Worm (Caenorhabditis elegans) whole organism, young adult: ENCODE measurements around the gene mau-8.

Experiments used
- B0035.1 ChIP-seq: sonication (generic microtip); optimal IDR thresholded peaks from 2 replicates; lab custom pipeline; 2016; ENCODE audit warnings: missing genetic modification characterization, mild to moderate bottlenecking, missing compliant biosample characterization, missing genotype, missing genetic modification reagents
- B0336.3 ChIP-seq: fragments of 200-800 bp; sonication (Bioruptor generic); IDR thresholded peaks from 2 replicates; pipeline ENCODE4 v1.3.6; 2022; ENCODE audit warnings: missing genetic modification characterization, missing compliant biosample characterization
- F23B12.7 ChIP-seq: sonication (generic microtip); optimal IDR thresholded peaks from 2 replicates; lab custom pipeline; 2017; ENCODE audit warnings: missing genetic modification characterization, mild to moderate bottlenecking, missing compliant biosample characterization, antibody characterized with exemption, moderate library complexity; ENCODE audit not compliant: insufficient read depth
- F49E8.2 ChIP-seq: sonication (generic microtip); optimal IDR thresholded peaks from 3 replicates; lab custom pipeline; 2017; ENCODE audit warnings: missing genetic modification characterization, mild to moderate bottlenecking, missing compliant biosample characterization, antibody characterized with exemption, moderate library complexity; ENCODE audit not compliant: insufficient read depth
- F52B5.7 ChIP-seq: sonication (generic microtip); optimal IDR thresholded peaks from 2 replicates; lab custom pipeline; 2016; ENCODE audit warnings: mild to moderate bottlenecking, missing genetic modification characterization, missing compliant biosample characterization
- K12H6.12 ChIP-seq: fragments of 200-800 bp; sonication (Bioruptor generic); optimal IDR thresholded peaks from 2 replicates; lab custom pipeline; 2018; ENCODE audit warnings: mild to moderate bottlenecking, missing genetic modification characterization, missing compliant biosample characterization
- Y53F4B.3 ChIP-seq: fragments of 200-800 bp; sonication (Bioruptor generic); IDR thresholded peaks from 2 replicates; pipeline ENCODE4 v1.3.6; 2022; ENCODE audit warnings: missing genetic modification reagents, missing genetic modification characterization, missing compliant biosample characterization
- Y56A3A.18 ChIP-seq: fragments of 200-800 bp; sonication (Bioruptor generic); IDR thresholded peaks from 2 replicates; pipeline ENCODE4 v1.3.6; 2022; ENCODE audit warnings: missing genetic modification reagents, missing genetic modification characterization, missing compliant biosample characterization
- aptf-3 ChIP-seq: fragments of 200-800 bp; sonication (Bioruptor generic); IDR thresholded peaks from 2 replicates; pipeline ENCODE4 v1.3.6; 2022; ENCODE audit warnings: missing genetic modification characterization, missing compliant biosample characterization
- atf-7 ChIP-seq: sonication (generic microtip); optimal IDR thresholded peaks from 2 replicates; lab custom pipeline; 2017; ENCODE audit warnings: mild to moderate bottlenecking, missing genetic modification characterization, missing compliant biosample characterization
- attf-5 ChIP-seq: fragments of 200-800 bp; sonication (Bioruptor generic); optimal IDR thresholded peaks from 2 replicates; lab custom pipeline; 2018; ENCODE audit warnings: mild to moderate bottlenecking, missing genetic modification characterization, missing compliant biosample characterization
- cebp-1 ChIP-seq, 2 experiments: fragments of 200-800 bp in 1 of 2; sonication (Bioruptor generic) in 1 of 2; sonication (generic microtip) in 1 of 2; IDR thresholded peaks in 1 of 2; optimal IDR thresholded peaks in 1 of 2; 2 replicates each; pipeline versions ENCODE4 v1.3.6 to Lab custom; 2017 to 2022; ENCODE audit warnings: missing compliant biosample characterization in 2 of 2, missing genetic modification characterization in 2 of 2, mild to moderate bottlenecking in 1 of 2, missing genetic modification reagents in 1 of 2, moderate library complexity in 1 of 2
- cebp-2 ChIP-seq: fragments of 200-800 bp; sonication (Bioruptor generic); IDR thresholded peaks from 2 replicates; pipeline ENCODE4 v1.3.6; 2022; ENCODE audit warnings: missing genetic modification characterization, missing compliant biosample characterization
- dox-1 ChIP-seq: fragments of 200-800 bp; sonication (Bioruptor generic); IDR thresholded peaks from 2 replicates; pipeline ENCODE4 v1.3.6; 2022; ENCODE audit warnings: missing genetic modification reagents, missing genetic modification characterization, missing compliant biosample characterization
- dpl-1 ChIP-seq: fragments of 150-350 bp; optimal IDR thresholded peaks from 2 replicates; lab custom pipeline; 2014; ENCODE audit warnings: missing biosample characterization, missing genetic modification reagents, missing genetic modification characterization
- egrh-3 ChIP-seq: fragments of 200-800 bp; sonication (Bioruptor generic); IDR thresholded peaks from 2 replicates; pipeline ENCODE4 v1.3.6; 2022; ENCODE audit warnings: missing genetic modification reagents, missing genetic modification characterization, missing compliant biosample characterization
- gei-17 ChIP-seq: fragments of 200-800 bp; sonication (Bioruptor generic); optimal IDR thresholded peaks from 2 replicates; lab custom pipeline; 2018; ENCODE audit warnings: mild to moderate bottlenecking, missing genetic modification characterization, missing compliant biosample characterization
- him-1 ChIP-seq: sonication (generic microtip); optimal IDR thresholded peaks from 2 replicates; lab custom pipeline; 2016; ENCODE audit warnings: missing genotype, missing genetic modification reagents, missing genetic modification characterization, missing compliant biosample characterization
- hlh-26 ChIP-seq: fragments of 200-800 bp; sonication (Bioruptor generic); conservative IDR thresholded peaks from 2 replicates; pipeline ENCODE4 v1.3.6; 2022; ENCODE audit warnings: missing genetic modification reagents, missing genetic modification characterization, missing compliant biosample characterization
- lag-1 ChIP-seq: fragments of 200-800 bp; sonication (Bioruptor generic); IDR thresholded peaks from 2 replicates; pipeline ENCODE4 v1.3.6; 2022; ENCODE audit warnings: missing genetic modification reagents, missing genetic modification characterization, missing compliant biosample characterization
- lin-40 ChIP-seq: sonication (generic microtip); optimal IDR thresholded peaks from 2 replicates; lab custom pipeline; 2016; ENCODE audit warnings: missing genetic modification characterization, mild to moderate bottlenecking, missing compliant biosample characterization, missing genotype, missing genetic modification reagents
- lir-1 ChIP-seq: fragments of 200-800 bp; sonication (Bioruptor generic); conservative IDR thresholded peaks from 2 replicates; pipeline ENCODE4 v1.3.6; 2022; ENCODE audit warnings: missing genetic modification reagents, missing genetic modification characterization, missing compliant biosample characterization
- madf-6 ChIP-seq: fragments of 200-800 bp; sonication (Bioruptor generic); IDR thresholded peaks from 2 replicates; pipeline ENCODE4 v1.3.6; 2022; ENCODE audit warnings: missing genetic modification reagents, missing genetic modification characterization, missing compliant biosample characterization
- mes-4 ChIP-seq: sonication (generic microtip); optimal IDR thresholded peaks from 2 replicates; lab custom pipeline; 2016; ENCODE audit warnings: missing genotype, missing genetic modification characterization, missing compliant biosample characterization
- nfyb-1 ChIP-seq: fragments of 200-800 bp; sonication (Bioruptor generic); IDR thresholded peaks from 2 replicates; pipeline ENCODE4 v1.3.6; 2022; ENCODE audit warnings: missing genetic modification reagents, missing genetic modification characterization, missing compliant biosample characterization
- nhr-120 ChIP-seq: fragments of 200-800 bp; sonication (Bioruptor generic); IDR thresholded peaks from 2 replicates; pipeline ENCODE4 v1.3.6; 2022; ENCODE audit warnings: missing genetic modification characterization, missing compliant biosample characterization
- nhr-80 ChIP-seq: sonication (generic microtip); optimal IDR thresholded peaks from 2 replicates; lab custom pipeline; 2016; ENCODE audit warnings: missing genetic modification characterization, missing compliant biosample characterization
- pha-4 ChIP-seq: fragments of 150-350 bp; sonication (generic microtip); optimal IDR thresholded peaks from 2 replicates; lab custom pipeline; 2014; ENCODE audit warnings: missing biosample characterization, missing genetic modification reagents, missing genetic modification characterization
- rec-8 ChIP-seq, 2 experiments: sonication (generic microtip); optimal IDR thresholded peaks; 2 replicates each; lab custom pipeline; 2016; ENCODE audit warnings: mild to moderate bottlenecking in 2 of 2, missing genetic modification characterization in 2 of 2, missing genetic modification reagents in 2 of 2, missing genotype in 2 of 2, missing biosample characterization in 1 of 2, missing compliant biosample characterization in 1 of 2, moderate library complexity in 1 of 2
- rpc-1 ChIP-seq, 2 experiments: fragments of 150-350 bp in 1 of 2; sonication (generic microtip) in 1 of 2; optimal IDR thresholded peaks; 2 replicates each; lab custom pipeline; 2014 to 2018; ENCODE audit warnings: missing biosample characterization in 1 of 2, missing genetic modification characterization in 1 of 2, missing genetic modification reagents in 1 of 2, missing genotype in 1 of 2
- snpc-4 ChIP-seq, 5 experiments: fragments of 150-350 bp in 1 of 5; sonication (generic microtip) in 4 of 5; optimal IDR thresholded peaks; 2 replicates each; lab custom pipeline; 2014 to 2018; ENCODE audit warnings: missing genetic modification characterization in 5 of 5, missing biosample characterization in 3 of 5, antibody characterized with exemption in 2 of 5, mild to moderate bottlenecking in 2 of 5, missing compliant biosample characterization in 2 of 5, missing genotype in 2 of 5, moderate library complexity in 2 of 5, missing genetic modification reagents in 1 of 5
- somi-1 ChIP-seq: fragments of 200-800 bp; sonication (Bioruptor generic); optimal IDR thresholded peaks from 2 replicates; lab custom pipeline; 2018; ENCODE audit warnings: mild to moderate bottlenecking, missing genetic modification characterization, missing compliant biosample characterization
- unc-130 ChIP-seq: sonication (generic microtip); optimal IDR thresholded peaks from 2 replicates; lab custom pipeline; 2016; ENCODE audit warnings: missing genetic modification reagents, missing genetic modification characterization, missing compliant biosample characterization
- xnd-1 ChIP-seq: sonication (generic microtip); optimal IDR thresholded peaks from 2 replicates; lab custom pipeline; 2016; ENCODE audit warnings: missing genotype, missing genetic modification reagents, missing genetic modification characterization, missing compliant biosample characterization
- zfh-2 ChIP-seq: fragments of 200-800 bp; sonication (Bioruptor generic); conservative IDR thresholded peaks from 2 replicates; pipeline ENCODE4 v1.3.6; 2022; ENCODE audit warnings: missing genetic modification reagents, missing genetic modification characterization, missing compliant biosample characterization
- ztf-26 ChIP-seq: sonication (generic microtip); optimal IDR thresholded peaks from 2 replicates; lab custom pipeline; 2017; ENCODE audit warnings: missing genetic modification characterization, missing compliant biosample characterization
- ztf-28 ChIP-seq: fragments of 200-800 bp; sonication (Bioruptor generic); IDR thresholded peaks from 2 replicates; pipeline ENCODE4 v1.3.6; 2022; ENCODE audit warnings: missing genetic modification reagents, missing genetic modification characterization, missing compliant biosample characterization
- ztf-3 ChIP-seq: fragments of 200-800 bp; sonication (Bioruptor generic); optimal IDR thresholded peaks from 2 replicates; lab custom pipeline; 2018; ENCODE audit warnings: mild to moderate bottlenecking, missing genetic modification characterization, missing compliant biosample characterization

mau-8 gene

DNA sequence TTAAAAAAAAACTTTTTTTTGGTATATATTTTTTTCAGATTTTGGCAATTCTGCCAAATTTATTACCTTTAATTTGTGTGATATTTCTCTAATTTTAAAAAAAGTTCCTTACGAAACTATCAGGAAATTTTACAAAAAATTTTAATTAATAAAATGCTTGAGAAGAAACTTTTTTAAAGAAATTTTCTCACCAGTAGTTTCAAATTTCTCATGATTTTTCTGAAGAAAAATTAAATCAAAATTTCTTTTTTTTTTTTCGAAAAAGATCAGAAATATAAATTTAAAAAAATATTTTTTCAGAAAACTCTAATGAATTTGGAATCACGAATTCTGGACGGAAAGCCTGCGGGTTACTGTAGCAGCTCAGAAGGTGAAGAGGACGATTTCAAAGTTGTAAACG is at the start of gene mau-8:
mau-8 (plus strand) TSS at position 301 of the 400 bp plus-strand sequence.
- TF ChIP-seq Y56A3A.18 (GFP tag; lab: Robert Waterston, UW) (no peak), lir-1 (GFP tag; lab: Robert Waterston, UW) (no peak), cebp-2 (GFP tag; lab: Robert Waterston, UW) (no peak), unc-130 (no peak), atf-7 (no peak), rpc-1 (optimal IDR thresholded peaks at IDR 0.05; lab: Kevin White, UChicago) (no peak), rpc-1 (tag; optimal IDR thresholded peaks at IDR 0.05; lab: Kevin White, UChicago) (no peak), nhr-120 (GFP tag; lab: Robert Waterston, UW) (no peak)

DNA sequence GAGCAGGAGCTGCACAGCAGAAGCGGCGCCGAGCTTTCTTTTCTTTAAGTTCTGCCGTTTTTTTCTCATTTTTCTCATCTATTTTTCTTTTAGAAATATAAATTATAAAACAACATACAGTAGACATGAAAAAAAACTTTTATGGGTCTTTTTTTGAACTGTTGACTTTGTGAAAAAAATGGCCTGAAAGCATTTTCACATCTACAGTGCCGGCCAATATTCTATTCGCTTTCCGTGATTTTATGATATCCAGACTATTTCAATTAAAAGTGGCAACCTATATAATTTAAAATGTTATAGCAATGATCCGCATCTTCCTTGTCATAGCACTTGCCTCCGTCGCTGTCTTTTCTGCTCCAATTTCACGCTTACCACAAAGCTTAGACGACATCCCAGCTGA is 49.8 kb upstream of the mau-8 start, which contains the start of gene far-6:
far-6 (plus strand) TSS at position 301 of the 400 bp plus-strand sequence.
- TF ChIP-seq rec-8 (tag; optimal IDR thresholded peaks at IDR 0.05; lab: Kevin White, UChicago), result no peak
- TF ChIP-seq dpl-1, result no peak
- TF ChIP-seq pha-4, result no peak
- TF ChIP-seq ztf-3 (GFP tag; lab: Kevin White, UChicago), result no peak
- no peak for TF ChIP-seq unc-130
- TF ChIP-seq Y53F4B.3 (GFP tag; lab: Robert Waterston, UW), result no peak
- TF ChIP-seq B0336.3 (GFP tag; lab: Robert Waterston, UW), result no peak
- no peak for TF ChIP-seq B0035.1
- TF ChIP-seq lin-40, result no peak
- no peak for TF ChIP-seq attf-5
- no peak for TF ChIP-seq F23B12.7 (tag; lab: Kevin White, UChicago)
- no peak for TF ChIP-seq mes-4
- no peak for TF ChIP-seq K12H6.12 (tag; lab: Kevin White, UChicago)

DNA sequence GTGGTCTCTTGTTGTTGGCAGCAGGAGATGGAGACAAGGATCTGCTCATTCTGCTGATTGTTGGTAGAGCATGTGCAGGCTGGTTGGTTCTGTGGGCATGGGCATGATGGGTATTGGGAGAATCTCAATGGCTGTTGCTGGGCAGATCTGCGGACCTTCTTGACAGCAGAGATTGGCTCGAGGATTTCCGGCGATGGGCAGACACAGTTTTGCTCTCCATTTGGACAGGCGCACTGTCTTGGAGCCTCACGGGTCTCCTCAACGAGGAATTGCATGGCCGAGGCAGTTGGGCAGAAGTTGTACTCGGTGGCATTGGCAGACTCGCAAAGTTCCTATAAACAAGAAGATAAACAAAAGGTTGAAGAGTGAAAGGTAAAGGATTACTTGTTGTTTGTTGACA is 47.3 kb upstream of the mau-8 start:
- no peak for TF ChIP-seq F49E8.2 (tag; lab: Kevin White, UChicago)
- 0 out of 2 replicates have a peak, but pooled peaks have one; percentile 22 for TF ChIP-seq zfh-2 (GFP tag; lab: Robert Waterston, UW)
- 0 out of 2 replicates have a peak, but pooled peaks have one; percentile 43 for TF ChIP-seq Y56A3A.18 (GFP tag; lab: Robert Waterston, UW)
- TF ChIP-seq xnd-1 (tag; lab: Kevin White, UChicago), result no peak
- TF ChIP-seq F52B5.7 (tag; lab: Kevin White, UChicago), result no peak
- no peak for TF ChIP-seq him-1 (tag; lab: Kevin White, UChicago)

DNA sequence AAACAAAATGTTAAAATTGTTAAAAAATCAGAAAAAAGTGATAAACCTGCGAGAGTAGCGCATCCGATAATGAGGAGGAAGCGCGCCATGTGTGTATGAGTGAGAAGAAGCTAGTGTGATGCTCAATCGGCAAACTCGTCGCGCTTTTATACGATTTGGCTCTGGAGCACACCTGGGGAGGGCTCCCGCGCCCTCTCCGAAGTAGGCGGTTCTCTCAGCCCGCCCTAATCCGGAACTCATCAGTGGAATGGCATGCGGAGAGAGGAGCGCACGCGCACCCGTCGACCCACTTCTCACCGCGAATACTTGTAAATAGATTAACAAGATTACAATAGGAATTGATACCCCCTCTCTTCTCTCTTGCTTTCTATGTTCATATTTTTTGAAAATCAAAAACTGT is 46.5 kb upstream of the mau-8 start, which contains the start of gene pqn-74:
pqn-74 (minus strand) TSS at position 122 of the 400 bp plus-strand sequence.
- no peak for TF ChIP-seq somi-1 (GFP tag; lab: Kevin White, UChicago)
- TF ChIP-seq egrh-3 (GFP tag; lab: Robert Waterston, UW), result peak; percentile 31; the same call in 1 of the 2 replicates
- TF ChIP-seq aptf-3, result no peak
- TF ChIP-seq F52B5.7 (tag; lab: Kevin White, UChicago), result peak; percentile 8
- no peak for TF ChIP-seq dpl-1
- no peak for TF ChIP-seq madf-6 (GFP tag; lab: Robert Waterston, UW)
- no peak for TF ChIP-seq him-1 (tag; lab: Kevin White, UChicago)
- no peak for TF ChIP-seq gei-17
- peak; percentile 69; the same call in 1 of the 2 replicates for TF ChIP-seq zfh-2 (GFP tag; lab: Robert Waterston, UW)

DNA sequence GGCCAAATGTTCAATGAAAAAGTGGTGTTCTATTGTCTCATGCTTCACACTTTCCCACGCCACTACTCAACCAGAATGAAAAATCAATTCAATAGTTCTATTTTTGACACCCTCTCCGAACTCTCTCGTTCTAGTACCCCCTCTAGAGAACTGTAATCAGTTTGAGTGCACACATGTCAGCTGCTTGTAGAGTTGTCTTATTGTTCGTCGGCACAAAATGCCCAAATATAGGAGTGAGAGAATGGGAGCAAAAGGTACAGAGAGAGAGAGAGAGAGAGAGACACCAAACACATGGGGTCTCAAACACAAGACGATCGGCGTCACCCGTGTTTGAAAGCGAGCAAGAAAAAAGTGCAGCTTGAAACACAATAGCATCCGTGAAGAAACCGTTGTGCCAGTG is 43.5 kb upstream of the mau-8 start:
- TF ChIP-seq hlh-26 (GFP tag; lab: Robert Waterston, UW), result no peak
- TF ChIP-seq cebp-1 (GFP tag; IDR thresholded peaks at IDR 0.05; lab: Robert Waterston, UW), result no peak
- peak; percentile 60 for TF ChIP-seq cebp-1 (tag; optimal IDR thresholded peaks at IDR 0.05; lab: Kevin White, UChicago)
- TF ChIP-seq ztf-28, result no peak
- TF ChIP-seq nfyb-1 (GFP tag; lab: Robert Waterston, UW), result 0 out of 2 replicates have a peak, but pooled peaks have one; percentile 29
- peak; percentile 92 for TF ChIP-seq nhr-80 (tag; lab: Kevin White, UChicago)
- no peak for TF ChIP-seq zfh-2 (GFP tag; lab: Robert Waterston, UW)
- TF ChIP-seq atf-7, result peak; percentile 14
- no peak for TF ChIP-seq cebp-2 (GFP tag; lab: Robert Waterston, UW)
- no peak for TF ChIP-seq lag-1 (GFP tag; lab: Robert Waterston, UW)
- 0 out of 2 replicates have a peak, but pooled peaks have one; percentile 41 for TF ChIP-seq dox-1 (GFP tag; lab: Robert Waterston, UW)
- TF ChIP-seq B0336.3 (GFP tag; lab: Robert Waterston, UW), result peak; percentile 43; the same call in 1 of the 2 replicates
- peak; percentile 11 for TF ChIP-seq attf-5
- peak; percentile 18 for TF ChIP-seq ztf-26 (tag; lab: Kevin White, UChicago)
- no peak for TF ChIP-seq snpc-4 (GFP tag; optimal IDR thresholded peaks at IDR 0.05; lab: Kevin White, UChicago)
- TF ChIP-seq snpc-4 (tag; optimal IDR thresholded peaks at IDR 0.05; lab: Kevin White, UChicago), result peak in 1 of 4 experiments; percentile 2
